Worm (Caenorhabditis elegans): ENCODE measurements around the gene K08E7.6.

DNA sequence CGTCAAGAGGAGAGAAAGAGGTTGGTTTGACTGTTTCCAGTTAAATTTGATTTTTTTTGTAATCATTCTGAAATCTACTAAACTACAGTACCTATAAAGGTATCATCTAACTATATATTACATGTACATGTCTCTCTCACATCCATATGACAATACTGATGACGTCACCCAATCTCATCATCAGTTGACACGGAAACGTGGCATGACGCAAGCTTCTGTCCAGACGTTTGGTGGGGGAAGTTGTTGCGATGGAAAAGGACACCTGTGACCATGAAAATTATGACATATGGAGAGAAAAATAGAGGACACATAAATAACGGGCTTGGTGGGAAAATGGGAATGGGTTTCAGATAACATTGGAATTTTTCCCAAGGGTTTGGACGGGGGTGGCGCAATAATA lies 31.9 kb downstream of the K08E7.6 start:
- TF ChIP-seq him-1 (tag; optimal IDR thresholded peaks at IDR 0.05) (no peak), W03F9.2 (tag; optimal IDR thresholded peaks at IDR 0.05) (no peak), dao-5 (tag; optimal IDR thresholded peaks at IDR 0.05) (no peak)
